Worm (Caenorhabditis elegans) whole organism, L1 larva: Measurements from ENCODE around the gene tkr-2.

Source experiments
- C04F5.9 ChIP-seq: sonication (generic microtip); optimal IDR thresholded peaks from 2 replicates; lab custom pipeline; 2016; ENCODE audit warnings: missing genetic modification characterization, missing compliant biosample characterization
- ama-1 ChIP-seq: fragments of 150-350 bp; optimal IDR thresholded peaks from 2 replicates; lab custom pipeline; 2014
- ceh-63 ChIP-seq: fragments of 200-800 bp; sonication (Bioruptor generic); optimal IDR thresholded peaks from 2 replicates; lab custom pipeline; 2018; ENCODE audit warnings: mild to moderate bottlenecking, missing genetic modification characterization, missing compliant biosample characterization
- ceh-82 ChIP-seq, 3 experiments: fragments of 150-350 bp in 1 of 3; sonication (generic microtip) in 2 of 3; optimal IDR thresholded peaks; 2 replicates each; lab custom pipeline; 2014 to 2017; ENCODE audit warnings: missing biosample characterization in 3 of 3, missing genetic modification characterization in 3 of 3
- ceh-88 ChIP-seq: fragments of 200-800 bp; sonication (Bioruptor generic); IDR thresholded peaks from 2 replicates; pipeline ENCODE4 v1.3.6; 2022; ENCODE audit warnings: missing genetic modification characterization, missing compliant biosample characterization
- ceh-90 ChIP-seq: sonication (generic microtip); optimal IDR thresholded peaks from 2 replicates; lab custom pipeline; 2016; ENCODE audit warnings: missing genetic modification characterization, missing compliant biosample characterization
- efl-1 ChIP-seq, 4 experiments: fragments of 150-350 bp; optimal IDR thresholded peaks in 3 of 4; peaks in 1 of 4; 1 replicate in 1 of 4; 2 replicates in 3 of 4; lab custom pipeline; 2014; ENCODE audit warnings: missing biosample characterization in 2 of 4, missing genetic modification characterization in 2 of 4, missing genetic modification reagents in 2 of 4
- efl-3 ChIP-seq: fragments of 200-800 bp; sonication (Bioruptor generic); optimal IDR thresholded peaks from 2 replicates; lab custom pipeline; 2018; ENCODE audit warnings: mild to moderate bottlenecking, missing genetic modification characterization, missing compliant biosample characterization
- egl-13 ChIP-seq: sonication (generic microtip); optimal IDR thresholded peaks from 2 replicates; lab custom pipeline; 2016; ENCODE audit warnings: missing genotype, missing genetic modification reagents, missing genetic modification characterization, missing compliant biosample characterization
- fkh-10 ChIP-seq: sonication (generic microtip); optimal IDR thresholded peaks from 2 replicates; lab custom pipeline; 2017; ENCODE audit warnings: missing biosample characterization, missing genetic modification reagents, missing genetic modification characterization
- fkh-4 ChIP-seq: sonication (generic microtip); optimal IDR thresholded peaks from 2 replicates; lab custom pipeline; 2016; ENCODE audit warnings: missing compliant biosample characterization, missing genetic modification characterization, borderline replicate concordance
- hlh-17 ChIP-seq: fragments of 200-800 bp; sonication (Bioruptor generic); optimal IDR thresholded peaks from 2 replicates; lab custom pipeline; 2018; ENCODE audit warnings: missing genetic modification characterization, mild to moderate bottlenecking, missing compliant biosample characterization, moderate library complexity, borderline replicate concordance
- hlh-4 ChIP-seq: sonication (generic microtip); optimal IDR thresholded peaks from 2 replicates; lab custom pipeline; 2016; ENCODE audit warnings: mild to moderate bottlenecking, missing genetic modification characterization, missing compliant biosample characterization
- hpl-2 ChIP-seq: fragments of 150-350 bp; optimal IDR thresholded peaks from 2 replicates; lab custom pipeline; 2014; ENCODE audit warnings: missing biosample characterization, missing genetic modification reagents, missing genetic modification characterization
- lin-13 ChIP-seq: fragments of 150-350 bp; optimal IDR thresholded peaks from 2 replicates; lab custom pipeline; 2014; ENCODE audit warnings: missing biosample characterization, missing genetic modification reagents, missing genetic modification characterization
- lin-14 ChIP-seq: fragments of 200-800 bp; sonication (Bioruptor generic); optimal IDR thresholded peaks from 2 replicates; lab custom pipeline; 2018; ENCODE audit warnings: mild to moderate bottlenecking, missing genetic modification characterization, moderate library complexity, missing compliant biosample characterization
- lin-35 ChIP-seq, 2 experiments: fragments of 150-350 bp; optimal IDR thresholded peaks; 2 replicates each; lab custom pipeline; 2014; ENCODE audit warnings: missing biosample characterization in 2 of 2, missing genetic modification characterization in 2 of 2, missing genetic modification reagents in 2 of 2
- lsy-2 ChIP-seq, 2 experiments: fragments of 150-350 bp; optimal IDR thresholded peaks; 2 replicates each; lab custom pipeline; 2014; ENCODE audit warnings: missing biosample characterization in 2 of 2, missing genetic modification characterization in 2 of 2
- nhr-11 ChIP-seq: fragments of 150-350 bp; optimal IDR thresholded peaks from 2 replicates; lab custom pipeline; 2014; ENCODE audit warnings: missing biosample characterization, missing genetic modification characterization
- nhr-12 ChIP-seq: sonication (generic microtip); optimal IDR thresholded peaks from 2 replicates; lab custom pipeline; 2017; ENCODE audit warnings: missing biosample characterization, missing genetic modification characterization
- nhr-19 ChIP-seq: fragments of 200-800 bp; sonication (Bioruptor generic); conservative IDR thresholded peaks from 2 replicates; pipeline ENCODE4 v1.3.6; 2022; ENCODE audit warnings: missing genetic modification characterization, missing compliant biosample characterization
- nhr-47 ChIP-seq: sonication (generic microtip); optimal IDR thresholded peaks from 2 replicates; lab custom pipeline; 2016; ENCODE audit warnings: mild to moderate bottlenecking, missing genetic modification characterization, moderate library complexity, missing compliant biosample characterization
- nhr-76 ChIP-seq: sonication (generic microtip); optimal IDR thresholded peaks from 2 replicates; lab custom pipeline; 2017; ENCODE audit warnings: missing biosample characterization, missing genetic modification characterization
- nhr-85 ChIP-seq: sonication (generic microtip); peaks from one replicate; lab custom pipeline; 2016; ENCODE audit warnings: missing genetic modification characterization, inconsistent platforms, missing compliant biosample characterization
- nhr-90 ChIP-seq: sonication (generic microtip); optimal IDR thresholded peaks from 2 replicates; lab custom pipeline; 2016; ENCODE audit warnings: mild to moderate bottlenecking, missing genetic modification characterization, missing compliant biosample characterization; ENCODE audit not compliant: poor library complexity
- pax-3 ChIP-seq: fragments of 200-800 bp; sonication (Bioruptor generic); optimal IDR thresholded peaks from 2 replicates; lab custom pipeline; 2018; ENCODE audit warnings: mild to moderate bottlenecking, missing genetic modification characterization, moderate library complexity, missing compliant biosample characterization
- snu-23 ChIP-seq: sonication (generic microtip); optimal IDR thresholded peaks from 2 replicates; lab custom pipeline; 2016; ENCODE audit warnings: missing genetic modification characterization, missing compliant biosample characterization
- sox-4 ChIP-seq: sonication (generic microtip); optimal IDR thresholded peaks from 2 replicates; lab custom pipeline; 2016; ENCODE audit warnings: missing genetic modification characterization, missing compliant biosample characterization
- sptf-1 ChIP-seq: fragments of 150-350 bp; optimal IDR thresholded peaks from 2 replicates; lab custom pipeline; 2014; ENCODE audit warnings: missing biosample characterization, missing genetic modification characterization
- sup-37 ChIP-seq: fragments of 200-800 bp; sonication (Bioruptor generic); optimal IDR thresholded peaks from 2 replicates; lab custom pipeline; 2018; ENCODE audit warnings: mild to moderate bottlenecking, missing genetic modification characterization, missing compliant biosample characterization
- swsn-7 ChIP-seq: sonication (generic microtip); optimal IDR thresholded peaks from 2 replicates; lab custom pipeline; 2016; ENCODE audit warnings: missing genetic modification characterization, missing compliant biosample characterization
- tbx-2 ChIP-seq: sonication (generic microtip); optimal IDR thresholded peaks from 2 replicates; lab custom pipeline; 2016; ENCODE audit warnings: missing genetic modification characterization, missing compliant biosample characterization
- unc-130 ChIP-seq: fragments of 150-350 bp; optimal IDR thresholded peaks from 2 replicates; lab custom pipeline; 2017; ENCODE audit warnings: missing biosample characterization, missing genetic modification characterization, inconsistent platforms
- unc-30 ChIP-seq: sonication (generic microtip); optimal IDR thresholded peaks from 2 replicates; lab custom pipeline; 2017; ENCODE audit warnings: missing biosample characterization, missing genetic modification characterization
- unc-98 ChIP-seq: fragments of 200-800 bp; sonication (Bioruptor generic); IDR thresholded peaks from 2 replicates; pipeline ENCODE4 v1.3.6; 2022; ENCODE audit warnings: missing genetic modification characterization, missing compliant biosample characterization
- zag-1 ChIP-seq: fragments of 150-350 bp; optimal IDR thresholded peaks from 2 replicates; lab custom pipeline; 2014; ENCODE audit warnings: missing biosample characterization, missing genetic modification characterization
- zip-4 ChIP-seq: fragments of 200-800 bp; sonication (Bioruptor generic); optimal IDR thresholded peaks from 2 replicates; lab custom pipeline; 2018; ENCODE audit warnings: mild to moderate bottlenecking, missing genetic modification characterization, moderate library complexity, missing compliant biosample characterization
- ztf-11 ChIP-seq, 2 experiments: sonication (generic microtip); optimal IDR thresholded peaks; 2 replicates each; lab custom pipeline; 2016 to 2017; ENCODE audit warnings: missing genetic modification characterization in 2 of 2, missing biosample characterization in 1 of 2, missing compliant biosample characterization in 1 of 2
- ztf-4 ChIP-seq: fragments of 150-350 bp; optimal IDR thresholded peaks from 2 replicates; lab custom pipeline; 2014; ENCODE audit warnings: missing biosample characterization, missing genetic modification characterization

The tkr-2 gene

ce11 chrIV:6159616-6160015 is 42.3 kb upstream of the tkr-2 start:
- TF ChIP-seq nhr-47 (tag; lab: Kevin White, UChicago) = no peak
- TF ChIP-seq ceh-90 (tag; lab: Kevin White, UChicago) = no peak
- no peak for TF ChIP-seq hlh-17
- no peak for TF ChIP-seq lsy-2 (tag; optimal IDR thresholded peaks at IDR 0.05; lab: Kevin White, UChicago)
- no peak for TF ChIP-seq nhr-90 (tag; lab: Kevin White, UChicago)
- TF ChIP-seq, all 84 proteins: peak for 0

ce11 chrIV:6165787-6166186 is 36.1 kb upstream of the tkr-2 start:
- TF ChIP-seq unc-98 (GFP tag; lab: Robert Waterston, UW) (no peak), tbx-2 (tag; lab: Kevin White, UChicago) (no peak), zip-4 (GFP tag; lab: Kevin White, UChicago) (no peak), ama-1 (lab: Kevin White, UChicago) (no peak), nhr-76 (no peak), pax-3 (no peak), egl-13 (no peak), C04F5.9 (tag; lab: Kevin White, UChicago) (no peak), ztf-11 (tag; optimal IDR thresholded peaks at IDR 0.05; lab: Kevin White, UChicago) (no peak), swsn-7 (tag; lab: Kevin White, UChicago) (no peak), hpl-2 (GFP tag; lab: Kevin White, UChicago) (no peak), nhr-12 (no peak), hlh-4 (tag; lab: Kevin White, UChicago) (no peak), lin-13 (GFP tag; lab: Kevin White, UChicago) (no peak), sup-37 (GFP tag; lab: Kevin White, UChicago) (no peak), zag-1 (tag; lab: Kevin White, UChicago) (no peak), efl-3 (GFP tag; lab: Kevin White, UChicago) (no peak), sox-4 (no peak), unc-30 (tag; lab: Kevin White, UChicago) (no peak)

ce11 chrIV:6172959-6173358 is 28.9 kb upstream of the tkr-2 start:
- TF ChIP-seq lin-35 (GFP tag; optimal IDR thresholded peaks at IDR 0.05; lab: Kevin White, UChicago) = no peak
- no peak for TF ChIP-seq nhr-19 (GFP tag; lab: Robert Waterston, UW)
- TF ChIP-seq lsy-2 (tag; optimal IDR thresholded peaks at IDR 0.05; lab: Kevin White, UChicago) = no peak
- TF ChIP-seq efl-1 (optimal IDR thresholded peaks at IDR 0.05; lab: Kevin White, UChicago) = no peak
- TF ChIP-seq efl-1 (GFP tag; optimal IDR thresholded peaks at IDR 0.05 in 1 of 2; lab: Kevin White, UChicago) = no peak
- TF ChIP-seq ceh-88 (GFP tag; lab: Robert Waterston, UW) = no peak
- no peak for TF ChIP-seq ztf-4 (tag; lab: Kevin White, UChicago)
- TF ChIP-seq ceh-82 (tag; optimal IDR thresholded peaks at IDR 0.05; lab: Kevin White, UChicago) = no peak
- TF ChIP-seq nhr-11 (tag; lab: Kevin White, UChicago) = no peak
- TF ChIP-seq ceh-63 (GFP tag; lab: Kevin White, UChicago) = no peak
- no peak for TF ChIP-seq nhr-47 (tag; lab: Kevin White, UChicago)
- TF ChIP-seq sptf-1 (tag; lab: Kevin White, UChicago) = no peak
- no peak for TF ChIP-seq snu-23 (GFP tag; lab: Kevin White, UChicago)
- TF ChIP-seq unc-130 = no peak
- no peak for TF ChIP-seq fkh-4
- peak; percentile 53 for TF ChIP-seq lin-14
- TF ChIP-seq fkh-10 (GFP tag; lab: Kevin White, UChicago) = peak; percentile 68

ce11 chrIV:6177383-6177782 is 24.5 kb upstream of the tkr-2 start:
- peak; percentile 58 for TF ChIP-seq lin-14
- peak; percentile 32 for TF ChIP-seq nhr-85 (tag; lab: Kevin White, UChicago)
- TF ChIP-seq nhr-12 = no peak
- TF ChIP-seq fkh-10 (GFP tag; lab: Kevin White, UChicago) = peak; percentile 25
- TF ChIP-seq, all 84 proteins: peak for 3
